Worm (Caenorhabditis elegans): ENCODE data around the gene Y62H9A.5.

The Y62H9A.5 gene

DNA sequence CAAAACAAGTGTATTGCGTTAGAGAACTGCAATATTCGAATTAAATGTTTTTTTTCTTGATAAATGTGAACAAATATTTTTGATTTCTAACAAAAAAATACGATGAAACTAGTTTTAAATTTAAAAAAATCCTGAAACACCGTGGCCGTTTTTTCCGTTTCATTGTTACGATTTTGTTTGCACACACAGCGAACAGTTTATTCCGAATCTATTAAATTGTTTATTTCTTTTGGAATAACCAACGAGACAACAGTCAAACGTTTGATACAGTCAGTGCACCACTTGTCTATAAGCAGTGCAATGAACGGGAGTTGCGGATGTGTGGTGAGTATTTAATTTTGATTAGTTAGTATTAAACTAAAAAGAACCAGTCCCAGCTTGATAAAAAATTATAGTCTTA, 34.0 kb upstream of the Y62H9A.5 start, which contains the start of gene Y62H9A.13:
Gene Y62H9A.13, plus strand, starts transcription at position 301 of the 400 bp plus-strand sequence.
- TF ChIP-seq F57C9.4 (tag; optimal IDR thresholded peaks at IDR 0.05) (no peak), ekl-4 (GFP tag; IDR thresholded peaks at IDR 0.05) (no peak), egl-44 (GFP tag; IDR thresholded peaks at IDR 0.05) (no peak), hlh-26 (GFP tag; conservative IDR thresholded peaks at IDR 0.05) (no peak), Y79H2A.3 (GFP tag; conservative IDR thresholded peaks at IDR 0.05) (no peak), hrde-1 (tag; optimal IDR thresholded peaks at IDR 0.05; ENCODE audit: borderline replicate concordance) (no peak), F23B12.7 (tag; optimal IDR thresholded peaks at IDR 0.05; ENCODE audit: insufficient read depth) (no peak), cebp-1 (GFP tag; IDR thresholded peaks at IDR 0.05) (no peak), cebp-1 (tag; optimal IDR thresholded peaks at IDR 0.05) (no peak), ztf-6 (GFP tag; IDR thresholded peaks at IDR 0.05) (no peak), cebp-2 (GFP tag; IDR thresholded peaks at IDR 0.05) (no peak), lin-54 (GFP tag; optimal IDR thresholded peaks at IDR 0.05) (no peak), egrh-3 (GFP tag; IDR thresholded peaks at IDR 0.05) (no peak), ama-1 (optimal IDR thresholded peaks at IDR 0.05) (no peak), ama-1 (GFP tag; optimal IDR thresholded peaks at IDR 0.05) (no peak), attf-5 (GFP tag; optimal IDR thresholded peaks at IDR 0.05) (no peak), ztf-18 (tag; optimal IDR thresholded peaks at IDR 0.05) (no peak)

DNA sequence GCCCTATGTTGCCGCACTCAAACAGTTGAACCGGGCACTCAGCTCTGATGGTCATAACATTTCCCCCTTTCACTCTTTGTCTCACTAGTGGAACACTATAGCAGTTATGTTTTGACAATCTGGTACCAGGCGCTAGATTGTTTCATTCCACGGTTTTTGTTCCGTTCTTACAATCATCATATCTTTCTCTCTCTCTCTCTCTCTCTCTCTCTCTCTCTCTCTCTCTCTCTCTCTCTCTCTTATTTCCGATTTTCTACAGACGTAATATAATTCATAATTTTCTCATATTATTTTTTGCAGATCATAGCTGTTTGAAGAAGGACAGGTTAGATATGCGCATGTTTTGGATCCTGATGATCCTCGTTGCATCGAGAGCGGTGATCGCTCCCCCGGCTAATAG, 31.1 kb upstream of the Y62H9A.5 start, which contains the start of gene Y62H9A.12:
Gene Y62H9A.12, plus strand, starts transcription at position 301 of the 400 bp plus-strand sequence.
- TF ChIP-seq lir-1 (GFP tag; conservative IDR thresholded peaks at IDR 0.05) (no peak), pha-4 (tag; optimal IDR thresholded peaks at IDR 0.05) (no peak), T26A5.8 (tag; optimal IDR thresholded peaks at IDR 0.05) (no peak), lin-35 (GFP tag; optimal IDR thresholded peaks at IDR 0.05) (no peak), ceh-58 (GFP tag; IDR thresholded peaks at IDR 0.05) (no peak), unc-130 (GFP tag; optimal IDR thresholded peaks at IDR 0.05) (no peak), ama-1 (optimal IDR thresholded peaks at IDR 0.05) (no peak), ama-1 (GFP tag; optimal IDR thresholded peaks at IDR 0.05) (no peak), snpc-1.1 (tag; optimal IDR thresholded peaks at IDR 0.05; ENCODE audit: insufficient read depth) (no peak), lin-54 (GFP tag; optimal IDR thresholded peaks at IDR 0.05) (no peak), F22D6.2 (tag; optimal IDR thresholded peaks at IDR 0.05) (no peak), lin-40 (tag; optimal IDR thresholded peaks at IDR 0.05) (no peak), F57A8.1 (GFP tag; optimal IDR thresholded peaks at IDR 0.05) (no peak), F23B12.7 (tag; optimal IDR thresholded peaks at IDR 0.05; ENCODE audit: insufficient read depth) (no peak), lsl-1 (GFP tag; optimal IDR thresholded peaks at IDR 0.05) (no peak), somi-1 (GFP tag; optimal IDR thresholded peaks at IDR 0.05) (no peak), hlh-12 (tag; optimal IDR thresholded peaks at IDR 0.05) (no peak)

DNA sequence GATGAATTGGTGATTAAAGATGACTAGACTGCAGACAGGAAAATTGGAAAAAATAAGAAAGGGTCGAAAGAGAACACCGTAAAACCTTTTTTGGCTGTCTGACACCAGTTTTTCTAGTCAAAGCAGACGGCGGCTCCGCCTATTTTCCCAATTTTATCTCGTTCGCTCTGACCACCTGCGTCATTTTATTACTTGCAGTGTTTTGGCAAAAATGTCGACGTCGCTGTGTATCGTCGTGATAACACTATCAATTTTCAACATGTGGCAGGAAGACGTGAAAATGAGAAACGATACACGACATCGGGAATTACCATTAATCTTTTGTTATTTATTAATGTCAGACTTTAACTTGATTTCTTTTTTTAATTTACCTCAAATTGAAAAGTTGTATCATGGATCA, 27.3 kb upstream of the Y62H9A.5 start, which contains the start of gene Y62H9A.15:
Gene Y62H9A.15, minus strand, starts transcription at position 100 of the 400 bp plus-strand sequence.
- no peak for TF ChIP-seq F33H1.4 (GFP tag; IDR thresholded peaks at IDR 0.05)
- no peak for TF ChIP-seq snpc-1.1 (tag; optimal IDR thresholded peaks at IDR 0.05; ENCODE audit: insufficient read depth)
- no peak for TF ChIP-seq athp-1 (tag; optimal IDR thresholded peaks at IDR 0.05)
- TF ChIP-seq nhr-80 (tag; optimal IDR thresholded peaks at IDR 0.05) = peak; percentile 15
- TF ChIP-seq ccch-3 (GFP tag; optimal IDR thresholded peaks at IDR 0.05) = no peak
- no peak for TF ChIP-seq F10E7.11 (tag; optimal IDR thresholded peaks at IDR 0.05)
- no peak for TF ChIP-seq atf-7 (tag; optimal IDR thresholded peaks at IDR 0.05)
- no peak for TF ChIP-seq dox-1 (GFP tag; IDR thresholded peaks at IDR 0.05)

All from whole organism, young adult.